Worm (Caenorhabditis elegans) whole organism, young adult: ENCODE measurements around the gene sodh-2.

Source experiments
- attf-6 ChIP-seq: fragments of 200-800 bp; sonication (Bioruptor generic); IDR thresholded peaks from 2 replicates; pipeline ENCODE4 v1.3.6; 2022; ENCODE audit warnings: missing genetic modification reagents, missing genetic modification characterization, missing compliant biosample characterization
- dpl-1 ChIP-seq: fragments of 150-350 bp; optimal IDR thresholded peaks from 2 replicates; lab custom pipeline; 2014; ENCODE audit warnings: missing biosample characterization, missing genetic modification reagents, missing genetic modification characterization
- unc-62 ChIP-seq: fragments of 150-350 bp; optimal IDR thresholded peaks from 2 replicates; lab custom pipeline; 2014; ENCODE audit warnings: missing biosample characterization, missing genetic modification reagents, missing genetic modification characterization

ce11 chrV:11937710-11938109 lies 46.7 kb upstream of the sodh-2 start, which contains the start of gene gpla-1:
- TF ChIP-seq attf-6 (GFP tag; lab: Robert Waterston, UW) (no peak), unc-62 (no peak), dpl-1 (GFP tag; lab: Kevin White, UChicago) (no peak)
